Fruit fly (Drosophila melanogaster) S2 (cell line): ENCODE data around the gene CG14834.

Experiments used
- CG8478 ChIP-seq: fragments of >200 bp; optimal IDR thresholded peaks from 2 replicates; lab custom pipeline; 2018
- CTCF ChIP-seq, 2 experiments: fragments of >200 bp; optimal IDR thresholded peaks; 2 replicates each; lab custom pipeline; 2018

- no peak for TF ChIP-seq CTCF (optimal IDR thresholded peaks at IDR 0.05; lab: Kevin White, UChicago)
- TF ChIP-seq CG8478 = no peak
These were observed 2.9 kb downstream of the CG14834 start for dm6 chr3L:7344001-7344400.
